Fruit fly (Drosophila melanogaster) S2 (cell line): ENCODE measurements around the gene CG44521.

Experiments
- CG8478 ChIP-seq: fragments of >200 bp; optimal IDR thresholded peaks from 2 replicates; lab custom pipeline; 2018
- CTCF ChIP-seq, 2 experiments: fragments of >200 bp; optimal IDR thresholded peaks; 2 replicates each; lab custom pipeline; 2018

DNA sequence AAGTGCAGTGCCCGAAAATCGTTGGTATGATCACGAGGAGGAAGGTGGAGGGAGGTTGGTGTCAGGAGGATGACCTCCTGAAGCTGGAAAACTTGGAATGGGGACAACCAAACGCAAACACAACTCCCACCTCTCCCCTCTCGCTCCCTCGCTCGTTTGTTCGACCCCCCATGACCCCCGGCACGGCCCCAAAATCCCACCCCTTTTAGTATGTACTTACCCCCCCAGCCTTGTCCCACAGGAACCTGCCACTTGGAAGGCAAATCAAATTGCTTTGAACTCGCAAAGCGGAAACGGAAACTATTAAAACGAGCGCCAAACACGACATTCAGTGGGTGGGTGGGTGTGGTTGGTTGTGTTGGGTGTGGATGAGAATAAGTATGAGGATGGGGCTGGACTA is 18.5 kb downstream of the CG44521 start:
- TF ChIP-seq CG8478: no peak
- TF ChIP-seq CTCF (optimal IDR thresholded peaks at IDR 0.05; lab: Kevin White, UChicago): no peak
